Worm (Caenorhabditis elegans): ENCODE results near the gene inx-6.

- TF ChIP-seq mml-1 (tag; optimal IDR thresholded peaks at IDR 0.05) = no peak
- TF ChIP-seq aly-2 (tag; optimal IDR thresholded peaks at IDR 0.05) = no peak
- TF ChIP-seq ceh-82 (tag; optimal IDR thresholded peaks at IDR 0.05) = no peak
- no peak for TF ChIP-seq unc-39 (tag; optimal IDR thresholded peaks at IDR 0.05)
- no peak for TF ChIP-seq ama-1 (optimal IDR thresholded peaks at IDR 0.05)
- TF ChIP-seq fkh-10 (GFP tag; optimal IDR thresholded peaks at IDR 0.05) = no peak
Observed at ce11 chrIV:12790871-12791270, 44.5 kb downstream of the inx-6 start, which contains the start of gene F07C6.2.
